Fruit fly (Drosophila melanogaster) Kc167 (cell line): Measurements from ENCODE around the gene PGAP5.

Source experiments
- Myc ChIP-seq: fragments of >200 bp; optimal IDR thresholded peaks from 2 replicates; lab custom pipeline; 2017; ENCODE audit warnings: missing external identifiers
- Sin3A ChIP-seq: fragments of >200 bp; optimal IDR thresholded peaks from 2 replicates; lab custom pipeline; 2018; ENCODE audit warnings: missing external identifiers
- h ChIP-seq: fragments of >200 bp; optimal IDR thresholded peaks from 3 replicates; lab custom pipeline; 2018; ENCODE audit warnings: missing external identifiers
- insv ChIP-seq: fragments of >200 bp; optimal IDR thresholded peaks from 3 replicates; lab custom pipeline; 2018; ENCODE audit warnings: missing external identifiers
- psq ChIP-seq: fragments of >200 bp; optimal IDR thresholded peaks from 2 replicates; lab custom pipeline; 2017; ENCODE audit warnings: missing external identifiers
- ttk ChIP-seq: sonication (Bioruptor generic); optimal IDR thresholded peaks from 2 replicates; lab custom pipeline; 2017; ENCODE audit warnings: missing external identifiers

DNA sequence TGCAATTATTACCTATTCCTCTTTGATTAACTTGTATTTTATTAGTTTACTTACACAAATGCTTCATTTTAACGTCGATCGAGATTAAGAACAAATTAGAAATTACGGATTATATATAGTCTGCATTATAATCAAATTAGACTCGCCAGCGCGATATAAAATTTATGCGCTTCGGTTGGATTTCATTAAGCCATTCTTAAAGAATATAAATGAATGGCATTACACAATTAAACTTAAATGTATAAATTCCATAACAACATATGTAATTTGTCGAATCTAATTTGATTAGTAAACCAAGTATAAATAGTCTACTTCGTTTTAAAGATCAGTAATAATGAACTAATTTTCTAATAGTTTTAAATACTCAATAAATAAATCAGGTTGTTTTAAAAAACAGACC lies 43.0 kb downstream of the PGAP5 start, which contains the start of gene Spn28F:
- TF ChIP-seq psq (lab: Kevin White, UChicago) (no peak), insv (lab: Kevin White, UChicago) (no peak), h (lab: Kevin White, UChicago) (no peak), Myc (no peak), ttk (no peak), Sin3A (lab: Kevin White, UChicago) (no peak)
